Fruit fly (Drosophila melanogaster) whole organism, wandering third instar larva: ENCODE results near the gene CG12814.

ENCODE experiments used
- Abd-B ChIP-seq: fragments of >200 bp; optimal IDR thresholded peaks from 2 replicates; lab custom pipeline; 2017; ENCODE audit warnings: missing biosample characterization, missing genetic modification characterization
- CG32264 ChIP-seq: fragments of 200-800 bp; sonication (Bioruptor generic); optimal IDR thresholded peaks from 2 replicates; lab custom pipeline; 2016; ENCODE audit warnings: missing biosample characterization, missing genetic modification characterization
- CG9705 ChIP-seq: fragments of 200-800 bp; sonication (Bioruptor generic); optimal IDR thresholded peaks from 2 replicates; lab custom pipeline; 2018; ENCODE audit warnings: missing biosample characterization, mild to moderate bottlenecking, missing genetic modification characterization
- CrebA ChIP-seq: fragments of 200-800 bp; sonication (Bioruptor generic); optimal IDR thresholded peaks from 2 replicates; lab custom pipeline; 2016; ENCODE audit warnings: missing biosample characterization, mild to moderate bottlenecking, missing genetic modification characterization, borderline replicate concordance
- Dfd ChIP-seq: fragments of >200 bp; optimal IDR thresholded peaks from 2 replicates; lab custom pipeline; 2017; ENCODE audit warnings: missing biosample characterization, missing genetic modification characterization
- Dif ChIP-seq: fragments of 200-275, 200-300 bp; sonication (Bioruptor generic); optimal IDR thresholded peaks from 2 replicates; lab custom pipeline; 2018; ENCODE audit warnings: missing biosample characterization, missing genetic modification characterization; ENCODE audit not compliant: partially characterized antibody
- GATAd ChIP-seq: sonication (Bioruptor generic); optimal IDR thresholded peaks from 2 replicates; lab custom pipeline; 2016; ENCODE audit warnings: missing biosample characterization, missing genetic modification characterization
- HLH106 ChIP-seq: fragments of 200-800 bp; optimal IDR thresholded peaks from 3 replicates; lab custom pipeline; 2019; ENCODE audit warnings: missing biosample characterization, mild to moderate bottlenecking, missing genetic modification characterization, moderate library complexity
- Hnf4 ChIP-seq: fragments of 200-800 bp; sonication (Bioruptor generic); optimal IDR thresholded peaks from 2 replicates; lab custom pipeline; 2016; ENCODE audit warnings: missing biosample characterization, mild to moderate bottlenecking, missing genetic modification characterization
- Hr78 ChIP-seq: fragments of >200 bp; optimal IDR thresholded peaks from 2 replicates; lab custom pipeline; 2017; ENCODE audit warnings: missing biosample characterization, missing genetic modification characterization
- Hr83 ChIP-seq: fragments of 200-300 bp; sonication (Bioruptor generic); optimal IDR thresholded peaks from 2 replicates; lab custom pipeline; 2016; ENCODE audit warnings: missing biosample characterization, mild to moderate bottlenecking, missing genetic modification characterization, moderate library complexity; ENCODE audit not compliant: poor library complexity, severe bottlenecking
- Jra ChIP-seq: sonication (Bioruptor generic); optimal IDR thresholded peaks from 2 replicates; lab custom pipeline; 2016; ENCODE audit warnings: missing biosample characterization, missing genetic modification characterization
- Mio ChIP-seq: sonication (Bioruptor generic); optimal IDR thresholded peaks from 2 replicates; lab custom pipeline; 2016; ENCODE audit warnings: missing biosample characterization, missing genetic modification characterization
- Myc ChIP-seq: fragments of >200 bp; optimal IDR thresholded peaks from 2 replicates; lab custom pipeline; 2017
- N ChIP-seq: fragments of >200 bp; optimal IDR thresholded peaks from 2 replicates; lab custom pipeline; 2018; ENCODE audit warnings: missing biosample characterization, missing external identifiers, missing genetic modification characterization
- OdsH ChIP-seq: fragments of 200-800 bp; sonication (Bioruptor generic); optimal IDR thresholded peaks from 2 replicates; lab custom pipeline; 2016; ENCODE audit warnings: missing biosample characterization, mild to moderate bottlenecking, missing genetic modification characterization
- Rel ChIP-seq, 2 experiments: fragments of 200-800 bp; sonication (Bioruptor generic) in 1 of 2; optimal IDR thresholded peaks; 2 replicates in 1 of 2; 3 replicates in 1 of 2; lab custom pipeline; 2016 to 2019; ENCODE audit warnings: mild to moderate bottlenecking in 2 of 2, missing biosample characterization in 2 of 2, missing genetic modification characterization in 2 of 2, moderate library complexity in 1 of 2
- Sp1 ChIP-seq: fragments of 200-800 bp; sonication (Bioruptor generic); optimal IDR thresholded peaks from 3 replicates; lab custom pipeline; 2019; ENCODE audit warnings: missing biosample characterization, mild to moderate bottlenecking, missing genetic modification characterization, moderate library complexity
- Vsx2 ChIP-seq: fragments of 200-300, 225-300 bp; sonication (Bioruptor generic); optimal IDR thresholded peaks from 2 replicates; lab custom pipeline; 2018; ENCODE audit warnings: missing biosample characterization, missing genetic modification characterization; ENCODE audit not compliant: partially characterized antibody
- br ChIP-seq: fragments of 200-800 bp; sonication (Bioruptor generic); optimal IDR thresholded peaks from 2 replicates; lab custom pipeline; 2016; ENCODE audit warnings: missing biosample characterization, missing genetic modification characterization
- brk ChIP-seq: fragments of 200-800 bp; sonication (Bioruptor generic); optimal IDR thresholded peaks from 2 replicates; lab custom pipeline; 2016; ENCODE audit warnings: missing biosample characterization, mild to moderate bottlenecking, missing genetic modification characterization
- dl ChIP-seq, 2 experiments: fragments of 175-275, 200-275 bp in 1 of 2; fragments of 200-275 bp in 1 of 2; sonication (Bioruptor generic); optimal IDR thresholded peaks; lab custom pipeline; 2018; ENCODE audit warnings: mild to moderate bottlenecking in 2 of 2, missing biosample characterization in 2 of 2, missing genetic modification characterization in 2 of 2, moderate library complexity in 2 of 2; ENCODE audit not compliant: partially characterized antibody in 2 of 2, insufficient read depth in 1 of 2
- dmrt93B ChIP-seq: fragments of 200-800 bp; sonication (Bioruptor generic); optimal IDR thresholded peaks from 2 replicates; lab custom pipeline; 2018; ENCODE audit warnings: missing biosample characterization, mild to moderate bottlenecking, missing genetic modification characterization
- dsf ChIP-seq: sonication (Bioruptor generic); optimal IDR thresholded peaks from 2 replicates; lab custom pipeline; 2016; ENCODE audit warnings: missing biosample characterization, missing genetic modification characterization, borderline replicate concordance
- ey ChIP-seq: fragments of 200-800 bp; sonication (Bioruptor generic); optimal IDR thresholded peaks from 2 replicates; lab custom pipeline; 2016; ENCODE audit warnings: missing biosample characterization, missing genetic modification characterization
- foxo ChIP-seq, 2 experiments: fragments of 200-800 bp; sonication (Bioruptor generic); optimal IDR thresholded peaks; 2 replicates in 1 of 2; 3 replicates in 1 of 2; lab custom pipeline; 2016 to 2017; ENCODE audit warnings: missing biosample characterization in 2 of 2, missing genetic modification characterization in 2 of 2
- fru ChIP-seq: fragments of 200-800 bp; sonication (Bioruptor generic); optimal IDR thresholded peaks from 3 replicates; lab custom pipeline; 2016; ENCODE audit warnings: missing biosample characterization, mild to moderate bottlenecking, missing genetic modification characterization
- h ChIP-seq: fragments of 200-800 bp; sonication (Bioruptor generic); optimal IDR thresholded peaks from 3 replicates; lab custom pipeline; 2016; ENCODE audit warnings: missing biosample characterization, mild to moderate bottlenecking, missing genetic modification characterization
- jim ChIP-seq: fragments of 175-275, 200-325 bp; sonication (Bioruptor generic); optimal IDR thresholded peaks from 2 replicates; lab custom pipeline; 2016; ENCODE audit warnings: missing biosample characterization, mild to moderate bottlenecking, missing genetic modification characterization
- lola ChIP-seq: fragments of >200 bp; optimal IDR thresholded peaks from 2 replicates; lab custom pipeline; 2017; ENCODE audit warnings: missing biosample characterization, missing genetic modification characterization
- pan ChIP-seq: fragments of >200 bp; optimal IDR thresholded peaks from 2 replicates; lab custom pipeline; 2017
- psq ChIP-seq: fragments of 200-800 bp; sonication (Bioruptor generic); optimal IDR thresholded peaks from 3 replicates; lab custom pipeline; 2017; ENCODE audit warnings: missing biosample characterization, mild to moderate bottlenecking, missing genetic modification characterization, moderate library complexity
- rgr ChIP-seq: fragments of 200-800 bp; sonication (Bioruptor generic); optimal IDR thresholded peaks from 3 replicates; lab custom pipeline; 2016; ENCODE audit warnings: missing biosample characterization, mild to moderate bottlenecking, missing genetic modification characterization
- sage ChIP-seq: fragments of 200-800 bp; sonication (Bioruptor generic); optimal IDR thresholded peaks from 2 replicates; lab custom pipeline; 2016; ENCODE audit warnings: missing biosample characterization, mild to moderate bottlenecking, missing genetic modification characterization
- sv ChIP-seq: fragments of 200-800 bp; sonication (Bioruptor generic); optimal IDR thresholded peaks from 3 replicates; lab custom pipeline; 2016; ENCODE audit warnings: missing biosample characterization, missing genetic modification characterization
- tai ChIP-seq: sonication (Bioruptor generic); optimal IDR thresholded peaks from 2 replicates; lab custom pipeline; 2016; ENCODE audit warnings: missing biosample characterization, missing genetic modification characterization
- usp ChIP-seq: fragments of >200 bp; optimal IDR thresholded peaks from 2 replicates; lab custom pipeline; 2017; ENCODE audit warnings: missing biosample characterization, missing genetic modification characterization
- woc ChIP-seq: sonication (Bioruptor generic); optimal IDR thresholded peaks from 2 replicates; lab custom pipeline; 2016; ENCODE audit warnings: missing biosample characterization, mild to moderate bottlenecking, missing genetic modification characterization

Gene CG12814

DNA sequence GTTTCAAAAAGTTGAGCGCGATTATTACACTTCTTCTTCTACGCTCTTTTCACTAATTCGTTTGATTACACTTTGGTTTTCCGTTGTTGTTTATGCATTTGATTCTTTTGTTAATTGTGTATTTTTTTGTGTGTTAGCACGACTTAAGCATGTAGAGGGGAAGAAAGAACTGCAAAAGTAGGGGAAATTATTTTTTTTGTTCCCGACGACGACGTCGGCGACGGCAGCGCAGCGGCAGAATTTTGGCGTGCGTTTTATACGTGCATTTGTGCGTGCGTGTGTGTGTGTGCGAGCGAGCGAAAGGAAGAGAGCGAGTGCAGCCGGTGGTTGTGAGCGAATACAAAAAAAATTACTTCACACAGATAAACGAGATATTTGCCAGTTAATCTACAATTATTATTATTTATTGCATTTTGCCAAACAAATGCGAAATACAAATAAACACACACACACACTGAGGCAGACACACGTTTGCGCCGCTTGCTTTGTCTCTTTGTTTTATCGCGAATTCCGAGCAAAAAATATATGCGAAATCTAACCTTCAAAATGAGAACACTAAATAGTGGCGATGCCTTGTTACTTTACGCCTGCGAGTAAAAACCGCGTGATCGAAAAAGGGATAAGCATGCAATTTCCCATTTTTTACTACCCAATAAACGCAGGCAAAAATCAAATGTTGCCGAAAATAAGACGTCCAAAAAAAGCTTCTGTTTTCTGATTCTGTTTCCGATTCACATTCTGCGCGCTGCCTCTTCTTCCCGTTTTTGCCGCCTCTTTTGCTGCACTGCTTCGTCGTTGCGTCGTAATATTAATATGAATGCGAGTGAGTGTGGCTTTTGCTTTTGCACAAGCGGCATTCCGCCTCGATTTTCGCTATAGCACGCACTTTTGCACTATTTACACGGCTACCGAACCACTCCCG is 55.7 kb downstream of the CG12814 start:
- TF ChIP-seq Rel (GFP tag; optimal IDR thresholded peaks at IDR 0.05; lab: Kevin White, UChicago) = peak; percentile 27
- no peak for TF ChIP-seq Rel (tag; optimal IDR thresholded peaks at IDR 0.05; lab: Kevin White, UChicago)
- TF ChIP-seq sage = peak; percentile 79
- peak; percentile 30 for TF ChIP-seq CG32264
- TF ChIP-seq fru (GFP tag; lab: Kevin White, UChicago) = peak; percentile 67
- TF ChIP-seq dl (GFP tag; optimal IDR thresholded peaks at IDR 0.05; lab: Kevin White, UChicago; ENCODE audit: insufficient read depth in 1 of 2, partially characterized antibody in 2 of 2) = no peak
- TF ChIP-seq usp (GFP tag; lab: Kevin White, UChicago) = no peak
- TF ChIP-seq psq (GFP tag; lab: Kevin White, UChicago) = peak; percentile 96

- peak; percentile 7 for TF ChIP-seq Rel (GFP tag; optimal IDR thresholded peaks at IDR 0.05; lab: Kevin White, UChicago)
- TF ChIP-seq Rel (tag; optimal IDR thresholded peaks at IDR 0.05; lab: Kevin White, UChicago) = no peak
- peak; percentile 7 for TF ChIP-seq ey (GFP tag; lab: Kevin White, UChicago)
- TF ChIP-seq br (GFP tag; lab: Kevin White, UChicago) = peak; percentile 26
- TF ChIP-seq Dfd (GFP tag; lab: Kevin White, UChicago) = no peak
- peak; percentile 39 for TF ChIP-seq brk (GFP tag; lab: Kevin White, UChicago)
- peak; percentile 11 for TF ChIP-seq Sp1
- TF ChIP-seq foxo (GFP tag; optimal IDR thresholded peaks at IDR 0.05; lab: Kevin White, UChicago) = peak in 1 of 2 experiments; percentile 44
- no peak for TF ChIP-seq Abd-B
- no peak for TF ChIP-seq N (GFP tag; lab: Kevin White, UChicago)
- TF ChIP-seq usp (GFP tag; lab: Kevin White, UChicago) = no peak
- TF ChIP-seq Vsx2 = no peak
- peak; percentile 36 for TF ChIP-seq Hr83 (GFP tag; lab: Kevin White, UChicago)
- TF ChIP-seq Mio = no peak
- TF ChIP-seq tai (GFP tag; lab: Kevin White, UChicago) = peak; percentile 53
- peak; percentile 39 for TF ChIP-seq HLH106 (tag; lab: Kevin White, UChicago)
- no peak for TF ChIP-seq CG32264
- TF ChIP-seq jim (GFP tag; lab: Kevin White, UChicago) = no peak
- peak; percentile 52 for TF ChIP-seq Hnf4 (GFP tag; lab: Kevin White, UChicago)
- no peak for TF ChIP-seq GATAd (GFP tag; lab: Kevin White, UChicago)
- no peak for TF ChIP-seq dsf (GFP tag; lab: Kevin White, UChicago)
- no peak for TF ChIP-seq OdsH (GFP tag; lab: Kevin White, UChicago)
- no peak for TF ChIP-seq dl (GFP tag; optimal IDR thresholded peaks at IDR 0.05; lab: Kevin White, UChicago; ENCODE audit: insufficient read depth in 1 of 2, partially characterized antibody in 2 of 2)
- peak; percentile 50 for TF ChIP-seq Dif
- no peak for TF ChIP-seq dmrt93B
- TF ChIP-seq Myc = no peak
- no peak for TF ChIP-seq fru (GFP tag; lab: Kevin White, UChicago)
- no peak for TF ChIP-seq rgr (GFP tag; lab: Kevin White, UChicago)
- no peak for TF ChIP-seq lola
- TF ChIP-seq CrebA (GFP tag; lab: Kevin White, UChicago) = no peak
- no peak for TF ChIP-seq pan (lab: Kevin White, UChicago)
- TF ChIP-seq CG9705 = no peak
- TF ChIP-seq Hr78 (GFP tag; lab: Kevin White, UChicago) = no peak
- TF ChIP-seq woc (GFP tag; lab: Kevin White, UChicago) = peak; percentile 67
- TF ChIP-seq sv = no peak
- TF ChIP-seq Jra (GFP tag; lab: Kevin White, UChicago) = no peak
- TF ChIP-seq sage = peak; percentile 40
- TF ChIP-seq psq (GFP tag; lab: Kevin White, UChicago) = peak; percentile 98
- TF ChIP-seq h (GFP tag; lab: Kevin White, UChicago) = no peak
- TF ChIP-seq, all 38 proteins: peak for 14
Observed at dm6 chr3R:10132906-10133416, 56.4 kb downstream of the CG12814 start.
